Worm (Caenorhabditis elegans) whole organism, L4 larva: ENCODE measurements around the gene R11F4.1.

Experiments used
- F37D6.2 ChIP-seq: sonication (generic microtip); optimal IDR thresholded peaks from 2 replicates; lab custom pipeline; 2016; ENCODE audit warnings: mild to moderate bottlenecking, missing genetic modification characterization, missing compliant biosample characterization
- T20F7.1 ChIP-seq: fragments of 200-800 bp; sonication (Bioruptor generic); optimal IDR thresholded peaks from 2 replicates; lab custom pipeline; 2018; ENCODE audit warnings: mild to moderate bottlenecking, missing genetic modification characterization, missing compliant biosample characterization
- Y105C5A.15 ChIP-seq: fragments of 200-800 bp; sonication (Bioruptor generic); IDR thresholded peaks from 2 replicates; pipeline ENCODE4 v1.3.6; 2022; ENCODE audit warnings: missing genetic modification characterization, missing compliant biosample characterization
- ZK546.5 ChIP-seq, 2 experiments: sonication (generic microtip); optimal IDR thresholded peaks; 2 replicates each; lab custom pipeline; 2017; ENCODE audit warnings: missing biosample characterization in 2 of 2, missing genetic modification characterization in 2 of 2
- aha-1 ChIP-seq: fragments of 150-350 bp; peaks from one replicate; lab custom pipeline; 2014; ENCODE audit warnings: missing biosample characterization, missing genetic modification characterization
- ces-1 ChIP-seq: fragments of 150-350 bp; sonication (generic microtip); optimal IDR thresholded peaks from 4 replicates; lab custom pipeline; 2014; ENCODE audit warnings: missing biosample characterization, missing genetic modification reagents, missing genetic modification characterization
- cey-2 ChIP-seq: sonication (generic microtip); optimal IDR thresholded peaks from 3 replicates; lab custom pipeline; 2017; ENCODE audit warnings: missing genetic modification characterization, mild to moderate bottlenecking, missing compliant biosample characterization, antibody characterized with exemption, borderline replicate concordance; ENCODE audit not compliant: insufficient read depth
- daf-12 ChIP-seq: fragments of 150-350 bp; optimal IDR thresholded peaks from 2 replicates; lab custom pipeline; 2014; ENCODE audit warnings: missing biosample characterization, missing genetic modification reagents, missing genetic modification characterization
- dmd-9 ChIP-seq: fragments of 200-800 bp; sonication (Bioruptor generic); IDR thresholded peaks from 2 replicates; pipeline ENCODE4 v1.3.6; 2022; ENCODE audit warnings: missing genetic modification reagents, missing genetic modification characterization, missing compliant biosample characterization
- duxl-1 ChIP-seq: sonication (generic microtip); optimal IDR thresholded peaks from 2 replicates; lab custom pipeline; 2016; ENCODE audit warnings: mild to moderate bottlenecking, missing genetic modification characterization, moderate library complexity, missing compliant biosample characterization; ENCODE audit not compliant: poor library complexity
- dve-1 ChIP-seq: sonication (generic microtip); optimal IDR thresholded peaks from 2 replicates; lab custom pipeline; 2017; ENCODE audit warnings: antibody characterized with exemption, mild to moderate bottlenecking, missing genetic modification characterization, missing compliant biosample characterization; ENCODE audit not compliant: insufficient read depth
- fos-1 ChIP-seq: fragments of 150-350 bp; optimal IDR thresholded peaks from 2 replicates; lab custom pipeline; 2014; ENCODE audit warnings: missing biosample characterization, missing genetic modification characterization
- hif-1 ChIP-seq, 2 experiments: sonication (generic microtip); optimal IDR thresholded peaks; 2 replicates each; lab custom pipeline; 2016 to 2017; ENCODE audit warnings: missing compliant biosample characterization in 2 of 2, missing genetic modification characterization in 2 of 2, missing genetic modification reagents in 2 of 2, missing genotype in 2 of 2, mild to moderate bottlenecking in 1 of 2
- hlh-11 ChIP-seq: fragments of 200-800 bp; sonication (Bioruptor generic); optimal IDR thresholded peaks from 2 replicates; lab custom pipeline; 2018; ENCODE audit warnings: mild to moderate bottlenecking, missing genetic modification characterization, missing compliant biosample characterization
- jun-1 ChIP-seq: fragments of 150-350 bp; optimal IDR thresholded peaks from 2 replicates; lab custom pipeline; 2014; ENCODE audit warnings: missing biosample characterization, missing genetic modification reagents, missing genetic modification characterization
- lim-7 ChIP-seq: fragments of 200-800 bp; sonication (Bioruptor generic); IDR thresholded peaks from 2 replicates; pipeline ENCODE4 v1.3.6; 2022; ENCODE audit warnings: missing genetic modification characterization, missing compliant biosample characterization
- lin-15B ChIP-seq: fragments of 150-350 bp; sonication (generic microtip); optimal IDR thresholded peaks from 3 replicates; lab custom pipeline; 2014; ENCODE audit warnings: missing biosample characterization, missing genetic modification characterization
- lin-39 ChIP-seq: fragments of 150-350 bp; optimal IDR thresholded peaks from 2 replicates; lab custom pipeline; 2014; ENCODE audit warnings: missing biosample characterization, missing genetic modification reagents, missing genetic modification characterization
- madf-9 ChIP-seq: fragments of 200-800 bp; sonication (Bioruptor generic); conservative IDR thresholded peaks from 2 replicates; pipeline ENCODE4 v1.3.6; 2022; ENCODE audit warnings: missing genetic modification reagents, missing genetic modification characterization, missing compliant biosample characterization
- mxl-3 ChIP-seq: fragments of 200-800 bp; sonication (Bioruptor generic); optimal IDR thresholded peaks from 2 replicates; lab custom pipeline; 2018; ENCODE audit warnings: mild to moderate bottlenecking, missing genetic modification characterization, missing compliant biosample characterization
- nhr-111 ChIP-seq: fragments of 200-800 bp; sonication (Bioruptor generic); optimal IDR thresholded peaks from 2 replicates; lab custom pipeline; 2018; ENCODE audit warnings: mild to moderate bottlenecking, missing genetic modification characterization, missing compliant biosample characterization
- nhr-25 ChIP-seq: sonication (generic microtip); optimal IDR thresholded peaks from 2 replicates; lab custom pipeline; 2017; ENCODE audit warnings: missing genetic modification characterization, mild to moderate bottlenecking, missing compliant biosample characterization, antibody characterized with exemption, moderate library complexity, borderline replicate concordance; ENCODE audit not compliant: insufficient read depth
- nhr-28 ChIP-seq: fragments of 150-350 bp; optimal IDR thresholded peaks from 2 replicates; lab custom pipeline; 2014; ENCODE audit warnings: missing biosample characterization, missing genetic modification characterization
- nhr-41 ChIP-seq: fragments of 200-800 bp; sonication (Bioruptor generic); IDR thresholded peaks from 2 replicates; pipeline ENCODE4 v1.3.6; 2022; ENCODE audit warnings: missing genetic modification reagents, missing genetic modification characterization, missing compliant biosample characterization
- nhr-48 ChIP-seq: sonication (generic microtip); optimal IDR thresholded peaks from 2 replicates; lab custom pipeline; 2016; ENCODE audit warnings: mild to moderate bottlenecking, missing genetic modification characterization, missing compliant biosample characterization
- pha-4 ChIP-seq, 2 experiments: fragments of 150-350 bp in 1 of 2; fragments of 200-800 bp in 1 of 2; sonication (Bioruptor generic) in 1 of 2; IDR thresholded peaks in 1 of 2; optimal IDR thresholded peaks in 1 of 2; 2 replicates each; pipeline versions ENCODE4 v1.3.6 to Lab custom; 2014 to 2022; ENCODE audit warnings: missing genetic modification characterization in 2 of 2, missing genetic modification reagents in 2 of 2, missing biosample characterization in 1 of 2, missing compliant biosample characterization in 1 of 2
- pqm-1 ChIP-seq: sonication (generic microtip); optimal IDR thresholded peaks from 2 replicates; lab custom pipeline; 2017; ENCODE audit warnings: missing biosample characterization, missing genetic modification characterization
- saeg-2 ChIP-seq: fragments of 200-800 bp; sonication (Bioruptor generic); IDR thresholded peaks from 2 replicates; pipeline ENCODE4 v1.3.6; 2022; ENCODE audit warnings: missing genetic modification reagents, missing genetic modification characterization, missing compliant biosample characterization
- sdz-12 ChIP-seq: fragments of 200-800 bp; sonication (Bioruptor generic); optimal IDR thresholded peaks from 2 replicates; lab custom pipeline; 2018; ENCODE audit warnings: mild to moderate bottlenecking, missing genetic modification characterization, missing compliant biosample characterization
- set-16 ChIP-seq: fragments of 200-800 bp; sonication (Bioruptor generic); IDR thresholded peaks from 2 replicates; pipeline ENCODE4 v1.3.6; 2022; ENCODE audit warnings: missing genetic modification reagents, missing genetic modification characterization, missing compliant biosample characterization
- tra-1 ChIP-seq: fragments of 200-800 bp; sonication (Bioruptor generic); IDR thresholded peaks from 2 replicates; pipeline ENCODE4 v1.3.6; 2022; ENCODE audit warnings: missing genetic modification reagents, missing genetic modification characterization, missing compliant biosample characterization
- unc-39 ChIP-seq: sonication (generic microtip); optimal IDR thresholded peaks from 2 replicates; lab custom pipeline; 2017; ENCODE audit warnings: missing biosample characterization, missing genetic modification characterization
- unc-62 ChIP-seq, 3 experiments: fragments of 150-350 bp in 1 of 3; sonication (generic microtip); optimal IDR thresholded peaks in 2 of 3; peaks in 1 of 3; 1 replicate in 1 of 3; 2 replicates in 2 of 3; lab custom pipeline; 2014 to 2017; ENCODE audit warnings: missing biosample characterization in 3 of 3, missing genetic modification characterization in 3 of 3, missing genetic modification reagents in 3 of 3, missing genotype in 1 of 3
- vab-7 ChIP-seq: fragments of 200-800 bp; sonication (Bioruptor generic); IDR thresholded peaks from 2 replicates; pipeline ENCODE4 v1.3.6; 2022; ENCODE audit warnings: missing genetic modification reagents, missing genetic modification characterization, missing compliant biosample characterization
- zip-11 ChIP-seq: fragments of 200-800 bp; sonication (Bioruptor generic); IDR thresholded peaks from 2 replicates; pipeline ENCODE4 v1.3.6; 2022; ENCODE audit warnings: missing genetic modification characterization, missing compliant biosample characterization
- ztf-11 ChIP-seq: fragments of 150-350 bp; optimal IDR thresholded peaks from 2 replicates; lab custom pipeline; 2014; ENCODE audit warnings: missing biosample characterization, missing genetic modification characterization
- ztf-7 ChIP-seq: fragments of 150-350 bp; optimal IDR thresholded peaks from 2 replicates; lab custom pipeline; 2014; ENCODE audit warnings: missing biosample characterization, missing genetic modification characterization

Gene R11F4.1

ce11 chrII:4100485-4100884, 8.8 kb downstream of the R11F4.1 start, which contains the start of gene rhgf-2:
Gene rhgf-2, plus strand, starts transcription at chrII:4100785.
- TF ChIP-seq nhr-111 (GFP tag; lab: Kevin White, UChicago) (no peak), ztf-7 (tag; lab: Kevin White, UChicago) (no peak), ces-1 (no peak), unc-39 (tag; lab: Kevin White, UChicago) (no peak), madf-9 (GFP tag; lab: Robert Waterston, UW) (no peak), vab-7 (GFP tag; lab: Robert Waterston, UW) (no peak), lin-15B (tag; lab: Kevin White, UChicago) (no peak), nhr-25 (no peak), ztf-11 (tag; lab: Kevin White, UChicago) (no peak), lin-39 (tag; lab: Kevin White, UChicago) (no peak), daf-12 (tag; lab: Kevin White, UChicago) (no peak), F37D6.2 (tag; lab: Kevin White, UChicago) (no peak), T20F7.1 (no peak), ZK546.5 (tag; optimal IDR thresholded peaks at IDR 0.05; lab: Kevin White, UChicago) (no peak), saeg-2 (GFP tag; lab: Robert Waterston, UW) (no peak), mxl-3 (no peak), jun-1 (tag; lab: Kevin White, UChicago) (no peak), lim-7 (GFP tag; lab: Robert Waterston, UW) (no peak), sdz-12 (GFP tag; lab: Kevin White, UChicago) (no peak)

ce11 chrII:4102723-4103122, 11.0 kb downstream of the R11F4.1 start:
- TF ChIP-seq nhr-111 (GFP tag; lab: Kevin White, UChicago) (no peak), hif-1 (tag; optimal IDR thresholded peaks at IDR 0.05; lab: Kevin White, UChicago) (no peak), zip-11 (no peak), duxl-1 (tag; lab: Kevin White, UChicago) (no peak), hlh-11 (no peak), cey-2 (no peak), tra-1 (no peak), nhr-28 (no peak), Y105C5A.15 (no peak), dve-1 (tag; lab: Kevin White, UChicago) (no peak), saeg-2 (GFP tag; lab: Robert Waterston, UW) (no peak), vab-7 (GFP tag; lab: Robert Waterston, UW) (no peak), dmd-9 (no peak), ces-1 (no peak), nhr-41 (GFP tag; lab: Robert Waterston, UW) (no peak), unc-62 (GFP tag; optimal IDR thresholded peaks at IDR 0.05 in 1 of 2; lab: Kevin White, UChicago) (no peak), unc-62 (tag; optimal IDR thresholded peaks at IDR 0.05; lab: Kevin White, UChicago) (no peak), pha-4 (GFP tag; IDR thresholded peaks at IDR 0.05; lab: Robert Waterston, UW) (no peak), pha-4 (tag; optimal IDR thresholded peaks at IDR 0.05; lab: Kevin White, UChicago) (no peak)

- TF ChIP-seq set-16 (GFP tag; lab: Robert Waterston, UW) (peak; percentile 64), fos-1 (no peak), nhr-48 (tag; lab: Kevin White, UChicago) (no peak)
Observed at ce11 chrII:4107196-4107595, 15.5 kb downstream of the R11F4.1 start.

- TF ChIP-seq nhr-41 (GFP tag; lab: Robert Waterston, UW) (no peak), pqm-1 (no peak), unc-39 (tag; lab: Kevin White, UChicago) (no peak), aha-1 (tag; lab: Kevin White, UChicago) (peak; percentile 92), mxl-3 (no peak)
Observed at ce11 chrII:4118508-4118907, 26.8 kb downstream of the R11F4.1 start.
